Worm (Caenorhabditis elegans) whole organism, L2 larva: Measurements from ENCODE around the gene T25B6.5.

Experiments used
- C34F6.9 ChIP-seq: fragments of 150-350 bp; optimal IDR thresholded peaks from 2 replicates; lab custom pipeline; 2014; ENCODE audit warnings: missing biosample characterization, missing genetic modification characterization
- R02D3.7 ChIP-seq: fragments of 150-350 bp; optimal IDR thresholded peaks from 2 replicates; lab custom pipeline; 2014; ENCODE audit warnings: missing biosample characterization, missing genetic modification characterization
- Y55F3AM.14 ChIP-seq: fragments of 200-800 bp; sonication (Bioruptor generic); optimal IDR thresholded peaks from 2 replicates; lab custom pipeline; 2018; ENCODE audit warnings: mild to moderate bottlenecking, missing genetic modification characterization, missing compliant biosample characterization
- ZK546.5 ChIP-seq: sonication (generic microtip); optimal IDR thresholded peaks from 2 replicates; lab custom pipeline; 2017; ENCODE audit warnings: missing biosample characterization, missing genetic modification characterization
- alr-1 ChIP-seq: fragments of 150-350 bp; optimal IDR thresholded peaks from 2 replicates; lab custom pipeline; 2014; ENCODE audit warnings: missing biosample characterization, missing genetic modification characterization
- aly-2 ChIP-seq: fragments of 150-350 bp; optimal IDR thresholded peaks from 2 replicates; lab custom pipeline; 2014; ENCODE audit warnings: missing biosample characterization, missing genetic modification characterization
- ama-1 ChIP-seq: fragments of 150-350 bp; optimal IDR thresholded peaks from 2 replicates; lab custom pipeline; 2018; ENCODE audit warnings: inconsistent platforms
- blmp-1 ChIP-seq: sonication (generic microtip); optimal IDR thresholded peaks from 2 replicates; lab custom pipeline; 2017; ENCODE audit warnings: missing genetic modification characterization, mild to moderate bottlenecking, missing compliant biosample characterization, antibody characterized with exemption, moderate library complexity; ENCODE audit not compliant: insufficient read depth
- ceh-16 ChIP-seq: fragments of 150-350 bp; optimal IDR thresholded peaks from 2 replicates; lab custom pipeline; 2014; ENCODE audit warnings: missing biosample characterization, missing genetic modification characterization
- ceh-82 ChIP-seq: fragments of 150-350 bp; optimal IDR thresholded peaks from 2 replicates; lab custom pipeline; 2014; ENCODE audit warnings: missing biosample characterization, missing genetic modification characterization
- dmd-4 ChIP-seq: sonication (generic microtip); optimal IDR thresholded peaks from 2 replicates; lab custom pipeline; 2017; ENCODE audit warnings: missing biosample characterization, missing genetic modification characterization
- egl-27 ChIP-seq: sonication (generic microtip); optimal IDR thresholded peaks from 3 replicates; lab custom pipeline; 2017; ENCODE audit warnings: missing biosample characterization, missing genetic modification reagents, missing genetic modification characterization
- fos-1 ChIP-seq: fragments of 150-350 bp; optimal IDR thresholded peaks from 2 replicates; lab custom pipeline; 2014; ENCODE audit warnings: missing biosample characterization, missing genetic modification characterization
- gmeb-1 ChIP-seq: fragments of 150-350 bp; optimal IDR thresholded peaks from 2 replicates; lab custom pipeline; 2014; ENCODE audit warnings: missing biosample characterization, missing genetic modification characterization
- lin-11 ChIP-seq: fragments of 150-350 bp; sonication (generic microtip); optimal IDR thresholded peaks from 2 replicates; lab custom pipeline; 2014; ENCODE audit warnings: missing biosample characterization, missing genetic modification characterization, inconsistent platforms, mixed read lengths
- lin-39 ChIP-seq: fragments of 150-350 bp; optimal IDR thresholded peaks from 2 replicates; lab custom pipeline; 2014; ENCODE audit warnings: missing biosample characterization, missing genetic modification reagents, missing genetic modification characterization
- lsy-2 ChIP-seq, 2 experiments: fragments of 150-350 bp in 1 of 2; sonication (generic microtip) in 1 of 2; optimal IDR thresholded peaks; 2 replicates each; lab custom pipeline; 2014 to 2017; ENCODE audit warnings: missing biosample characterization in 2 of 2, missing genetic modification characterization in 2 of 2
- mab-5 ChIP-seq: fragments of 150-350 bp; optimal IDR thresholded peaks from 2 replicates; lab custom pipeline; 2014; ENCODE audit warnings: missing biosample characterization, missing genetic modification characterization
- mbf-1 ChIP-seq: sonication (generic microtip); optimal IDR thresholded peaks from 2 replicates; lab custom pipeline; 2017; ENCODE audit warnings: missing biosample characterization, missing genetic modification characterization
- mdl-1 ChIP-seq, 2 experiments: fragments of 150-350 bp in 1 of 2; sonication (generic microtip) in 1 of 2; optimal IDR thresholded peaks; 2 replicates each; lab custom pipeline; 2017; ENCODE audit warnings: missing biosample characterization in 2 of 2, missing genetic modification characterization in 2 of 2
- nhr-10 ChIP-seq: sonication (generic microtip); optimal IDR thresholded peaks from 2 replicates; lab custom pipeline; 2017; ENCODE audit warnings: missing biosample characterization, missing genetic modification characterization
- nhr-11 ChIP-seq: fragments of 150-350 bp; optimal IDR thresholded peaks from 2 replicates; lab custom pipeline; 2014; ENCODE audit warnings: missing biosample characterization, missing genetic modification characterization
- nhr-12 ChIP-seq: fragments of 150-350 bp; optimal IDR thresholded peaks from 2 replicates; lab custom pipeline; 2014; ENCODE audit warnings: missing biosample characterization, missing genetic modification characterization
- nhr-129 ChIP-seq: fragments of 150-350 bp; optimal IDR thresholded peaks from 2 replicates; lab custom pipeline; 2014; ENCODE audit warnings: missing biosample characterization, missing genetic modification characterization
- nhr-21 ChIP-seq: fragments of 150-350 bp; optimal IDR thresholded peaks from 2 replicates; lab custom pipeline; 2014; ENCODE audit warnings: missing biosample characterization, missing genetic modification characterization
- nhr-23 ChIP-seq: fragments of 150-350 bp; optimal IDR thresholded peaks from 2 replicates; lab custom pipeline; 2014; ENCODE audit warnings: missing biosample characterization, missing genetic modification reagents, missing genetic modification characterization
- nhr-6 ChIP-seq: fragments of 150-350 bp; optimal IDR thresholded peaks from 2 replicates; lab custom pipeline; 2014; ENCODE audit warnings: missing biosample characterization, missing genetic modification characterization
- peb-1 ChIP-seq: fragments of 150-350 bp; optimal IDR thresholded peaks from 2 replicates; lab custom pipeline; 2014; ENCODE audit warnings: missing biosample characterization, missing genetic modification characterization
- sem-4 ChIP-seq: fragments of 150-350 bp; optimal IDR thresholded peaks from 2 replicates; lab custom pipeline; 2014; ENCODE audit warnings: missing biosample characterization, missing genetic modification reagents, missing genetic modification characterization
- skn-1 ChIP-seq: sonication (generic microtip); optimal IDR thresholded peaks from 2 replicates; lab custom pipeline; 2017; ENCODE audit warnings: missing biosample characterization, missing genetic modification characterization
- sma-3 ChIP-seq: sonication (generic microtip); optimal IDR thresholded peaks from 2 replicates; lab custom pipeline; 2016; ENCODE audit warnings: missing genetic modification reagents, missing genetic modification characterization, missing compliant biosample characterization
- sma-9 ChIP-seq, 2 experiments: fragments of 150-350 bp in 1 of 2; sonication (generic microtip) in 1 of 2; optimal IDR thresholded peaks; 2 replicates each; lab custom pipeline; 2014 to 2016; ENCODE audit warnings: missing genetic modification characterization in 2 of 2, mild to moderate bottlenecking in 1 of 2, missing biosample characterization in 1 of 2, missing compliant biosample characterization in 1 of 2, missing genetic modification reagents in 1 of 2, moderate library complexity in 1 of 2
- snpc-4 ChIP-seq: fragments of 150-350 bp; optimal IDR thresholded peaks from 2 replicates; lab custom pipeline; 2014; ENCODE audit warnings: missing biosample characterization, missing genetic modification characterization
- unc-39 ChIP-seq: fragments of 150-350 bp; optimal IDR thresholded peaks from 2 replicates; lab custom pipeline; 2014; ENCODE audit warnings: missing biosample characterization, missing genetic modification characterization
- unc-55 ChIP-seq: fragments of 150-350 bp; sonication (generic microtip); optimal IDR thresholded peaks from 3 replicates; lab custom pipeline; 2014; ENCODE audit warnings: missing biosample characterization, missing genetic modification reagents, missing genetic modification characterization
- unc-62 ChIP-seq: fragments of 150-350 bp; optimal IDR thresholded peaks from 2 replicates; lab custom pipeline; 2014; ENCODE audit warnings: missing biosample characterization, missing genetic modification reagents, missing genetic modification characterization
- zag-1 ChIP-seq: fragments of 150-350 bp; optimal IDR thresholded peaks from 2 replicates; lab custom pipeline; 2014; ENCODE audit warnings: missing biosample characterization, missing genetic modification characterization
- ztf-1 ChIP-seq: fragments of 200-800 bp; sonication (Bioruptor generic); conservative IDR thresholded peaks from 2 replicates; pipeline ENCODE4 v1.3.6; 2022; ENCODE audit warnings: missing genetic modification characterization, missing compliant biosample characterization
- ztf-11 ChIP-seq: sonication (generic microtip); optimal IDR thresholded peaks from 2 replicates; lab custom pipeline; 2017; ENCODE audit warnings: missing biosample characterization, missing genetic modification characterization
- ztf-4 ChIP-seq: fragments of 150-350 bp; optimal IDR thresholded peaks from 2 replicates; lab custom pipeline; 2014; ENCODE audit warnings: missing biosample characterization, missing genetic modification characterization

Gene T25B6.5

ce11 chrX:9057352-9057751, 35.8 kb upstream of the T25B6.5 start, which contains the start of gene F47E1.2:
Gene F47E1.2, plus strand, starts transcription at chrX:9057652.
- TF ChIP-seq nhr-10 (tag; lab: Kevin White, UChicago) (no peak), fos-1 (tag; lab: Kevin White, UChicago) (no peak), blmp-1 (tag; lab: Kevin White, UChicago) (no peak), unc-55 (no peak), lin-11 (no peak), nhr-6 (tag; lab: Kevin White, UChicago) (no peak), ama-1 (lab: Kevin White, UChicago) (no peak), ztf-4 (no peak), sma-3 (GFP tag; lab: Kevin White, UChicago) (no peak), ZK546.5 (tag; lab: Kevin White, UChicago) (no peak), ceh-16 (tag; lab: Kevin White, UChicago) (no peak), peb-1 (tag; lab: Kevin White, UChicago) (no peak), nhr-12 (no peak), nhr-129 (tag; lab: Kevin White, UChicago) (no peak), gmeb-1 (tag; lab: Kevin White, UChicago) (no peak)

- TF ChIP-seq ztf-11 (tag; lab: Kevin White, UChicago) (no peak), lin-39 (no peak), unc-62 (GFP tag; lab: Kevin White, UChicago) (no peak), ceh-16 (tag; lab: Kevin White, UChicago) (no peak), R02D3.7 (tag; lab: Kevin White, UChicago) (no peak), sma-3 (GFP tag; lab: Kevin White, UChicago) (peak; percentile 16), unc-55 (no peak), alr-1 (no peak), egl-27 (no peak)
Measured at ce11 chrX:9053426-9053825, 31.9 kb upstream of the T25B6.5 start.

ce11 chrX:9048657-9049056, 27.1 kb upstream of the T25B6.5 start, which contains the start of gene F47E1.20:
Gene F47E1.20, plus strand, starts transcription at chrX:9048957.
- TF ChIP-seq mdl-1 (tag; optimal IDR thresholded peaks at IDR 0.05; lab: Kevin White, UChicago) (no peak), ZK546.5 (tag; lab: Kevin White, UChicago) (no peak), mbf-1 (tag; lab: Kevin White, UChicago) (no peak), nhr-10 (tag; lab: Kevin White, UChicago) (no peak), nhr-6 (tag; lab: Kevin White, UChicago) (no peak), nhr-21 (tag; lab: Kevin White, UChicago) (no peak), ztf-4 (no peak), nhr-129 (tag; lab: Kevin White, UChicago) (no peak), nhr-23 (tag; lab: Kevin White, UChicago) (no peak), lin-39 (no peak), unc-55 (no peak)

- TF ChIP-seq aly-2 (no peak), gmeb-1 (tag; lab: Kevin White, UChicago) (no peak), ztf-1 (GFP tag; lab: Robert Waterston, UW) (no peak), C34F6.9 (no peak), fos-1 (tag; lab: Kevin White, UChicago) (no peak), unc-39 (tag; lab: Kevin White, UChicago) (no peak), snpc-4 (tag; lab: Kevin White, UChicago) (no peak), mbf-1 (tag; lab: Kevin White, UChicago) (no peak)
Measured at ce11 chrX:9045913-9046312, 24.4 kb upstream of the T25B6.5 start, which contains the start of gene prdm-14. Gene prdm-14, plus strand, starts transcription at chrX:9046213.

- TF ChIP-seq fos-1 (tag; lab: Kevin White, UChicago) (peak; percentile 72), mdl-1 (tag; optimal IDR thresholded peaks at IDR 0.05; lab: Kevin White, UChicago) (no peak), sma-9 (GFP tag; optimal IDR thresholded peaks at IDR 0.05; lab: Kevin White, UChicago) (peak; percentile 12), sma-9 (tag; optimal IDR thresholded peaks at IDR 0.05; lab: Kevin White, UChicago) (no peak)
- TF ChIP-seq, all 48 proteins: peak for 2
Measured at ce11 chrX:9036237-9036636, 14.7 kb upstream of the T25B6.5 start.

ce11 chrX:9035142-9035541, 13.6 kb upstream of the T25B6.5 start:
- TF ChIP-seq ceh-82 (tag; lab: Kevin White, UChicago) (no peak), nhr-129 (tag; lab: Kevin White, UChicago) (peak; percentile 50), mdl-1 (tag; optimal IDR thresholded peaks at IDR 0.05; lab: Kevin White, UChicago) (no peak), nhr-11 (tag; lab: Kevin White, UChicago) (no peak), R02D3.7 (tag; lab: Kevin White, UChicago) (no peak), fos-1 (tag; lab: Kevin White, UChicago) (peak; percentile 84), skn-1 (tag; lab: Kevin White, UChicago) (peak; percentile 65), blmp-1 (tag; lab: Kevin White, UChicago) (no peak), snpc-4 (tag; lab: Kevin White, UChicago) (no peak), mab-5 (no peak), sma-3 (GFP tag; lab: Kevin White, UChicago) (no peak), ama-1 (lab: Kevin White, UChicago) (no peak), mbf-1 (tag; lab: Kevin White, UChicago) (no peak), zag-1 (tag; lab: Kevin White, UChicago) (no peak), nhr-10 (tag; lab: Kevin White, UChicago) (no peak), ztf-11 (tag; lab: Kevin White, UChicago) (no peak), Y55F3AM.14 (GFP tag; lab: Kevin White, UChicago) (no peak), ZK546.5 (tag; lab: Kevin White, UChicago) (no peak), C34F6.9 (no peak), lsy-2 (tag; optimal IDR thresholded peaks at IDR 0.05; lab: Kevin White, UChicago) (no peak), dmd-4 (no peak), nhr-12 (no peak), lin-39 (no peak), ztf-1 (GFP tag; lab: Robert Waterston, UW) (no peak), sem-4 (no peak)
